Worm (Caenorhabditis elegans): ENCODE data around the gene R10E4.1.

R10E4.1 gene

ce11 chrIII:4265892-4266291 lies 3.7 kb upstream of the R10E4.1 start:
- TF ChIP-seq repo-1 (tag; optimal IDR thresholded peaks at IDR 0.05) = no peak
- TF ChIP-seq somi-1 (GFP tag; optimal IDR thresholded peaks at IDR 0.05) = no peak
- no peak for TF ChIP-seq D2030.7 (GFP tag; IDR thresholded peaks at IDR 0.05)
- no peak for TF ChIP-seq lsl-1 (GFP tag; optimal IDR thresholded peaks at IDR 0.05)
- no peak for TF ChIP-seq egl-18 (GFP tag; IDR thresholded peaks at IDR 0.05)
- no peak for TF ChIP-seq Y53G8AR.9 (GFP tag; conservative IDR thresholded peaks at IDR 0.05)
- no peak for TF ChIP-seq hlh-26 (GFP tag; conservative IDR thresholded peaks at IDR 0.05)
- TF ChIP-seq C06A6.2 (GFP tag; conservative IDR thresholded peaks at IDR 0.05) = no peak
- TF ChIP-seq Y79H2A.3 (GFP tag; conservative IDR thresholded peaks at IDR 0.05) = no peak
- no peak for TF ChIP-seq Y67H2A.10 (GFP tag; conservative IDR thresholded peaks at IDR 0.05)
- TF ChIP-seq B0261.1 (tag; optimal IDR thresholded peaks at IDR 0.05) = no peak
- no peak for TF ChIP-seq attf-5 (GFP tag; optimal IDR thresholded peaks at IDR 0.05)
- no peak for TF ChIP-seq hrde-1 (tag; optimal IDR thresholded peaks at IDR 0.05; ENCODE audit: borderline replicate concordance)
- no peak for TF ChIP-seq madf-8 (GFP tag; conservative IDR thresholded peaks at IDR 0.05)
- no peak for TF ChIP-seq rpc-1 (optimal IDR thresholded peaks at IDR 0.05)
- no peak for TF ChIP-seq rpc-1 (tag; optimal IDR thresholded peaks at IDR 0.05)

ce11 chrIII:4271059-4271458 lies 1.5 kb downstream of the R10E4.1 start:
- no peak for TF ChIP-seq dpl-1 (GFP tag; optimal IDR thresholded peaks at IDR 0.05)
- TF ChIP-seq rcor-1 (GFP tag; IDR thresholded peaks at IDR 0.05) = no peak
- no peak for TF ChIP-seq bed-1 (GFP tag; IDR thresholded peaks at IDR 0.05)
- TF ChIP-seq cebp-2 (GFP tag; IDR thresholded peaks at IDR 0.05) = no peak
- no peak for TF ChIP-seq F57A8.1 (GFP tag; optimal IDR thresholded peaks at IDR 0.05)
- no peak for TF ChIP-seq tbx-9 (tag; optimal IDR thresholded peaks at IDR 0.05; ENCODE audit: borderline replicate concordance)
- no peak for TF ChIP-seq bed-2 (GFP tag; IDR thresholded peaks at IDR 0.05)

- TF ChIP-seq ceh-58 (GFP tag; IDR thresholded peaks at IDR 0.05) (no peak), ZK185.1 (tag; optimal IDR thresholded peaks at IDR 0.05; ENCODE audit: poor library complexity, severe bottlenecking) (no peak), unc-62 (GFP tag; optimal IDR thresholded peaks at IDR 0.05) (peak; percentile 13)
Measured at ce11 chrIII:4272864-4273263, 3.3 kb downstream of the R10E4.1 start.

ce11 chrIII:4274524-4274923 lies 5.0 kb downstream of the R10E4.1 start:
- TF ChIP-seq madf-3 (GFP tag; IDR thresholded peaks at IDR 0.05) (no peak), hmg-1.2 (GFP tag; IDR thresholded peaks at IDR 0.05) (peak; percentile 18; the same call in 1 of the 2 replicates), bed-1 (GFP tag; IDR thresholded peaks at IDR 0.05) (no peak), D2030.7 (GFP tag; IDR thresholded peaks at IDR 0.05) (0 out of 2 replicates have a peak, but pooled peaks have one; percentile 9), B0019.2 (GFP tag; conservative IDR thresholded peaks at IDR 0.05) (no peak), ceh-40 (GFP tag; IDR thresholded peaks at IDR 0.05) (no peak)

- no peak for TF ChIP-seq F52B5.7 (tag; optimal IDR thresholded peaks at IDR 0.05)
- peak; percentile 67 for TF ChIP-seq nfyb-1 (GFP tag; IDR thresholded peaks at IDR 0.05)
- no peak for TF ChIP-seq T26A5.8 (tag; optimal IDR thresholded peaks at IDR 0.05)
Measured at ce11 chrIII:4275704-4276103, 6.2 kb downstream of the R10E4.1 start.

Data from whole organism, young adult.